Fruit fly (Drosophila melanogaster): Measurements from ENCODE around the gene Tmtc1.

DNA sequence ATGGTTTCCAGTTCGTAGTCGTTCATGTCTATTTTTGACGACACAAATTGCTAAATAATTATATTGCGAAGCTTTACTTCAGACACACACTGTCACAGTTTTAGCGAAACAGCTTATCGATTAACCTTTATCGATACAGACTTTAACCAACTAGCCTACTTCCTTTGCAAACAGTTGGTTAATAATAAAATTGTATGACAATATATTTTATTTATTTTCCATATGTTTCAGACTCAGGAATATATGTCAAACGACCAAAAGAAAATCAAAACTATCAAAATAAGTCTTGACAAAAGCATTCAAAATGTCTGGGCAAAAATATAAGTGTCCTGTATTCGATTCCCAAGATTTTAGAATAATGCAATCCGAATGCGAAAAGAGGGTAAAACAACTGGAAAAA is 29.9 kb upstream of the Tmtc1 start, which contains the start of the genes CG9962 and CG43851:
- TF ChIP-seq Tbp (GFP tag; optimal IDR thresholded peaks at IDR 0.05) (no peak), CG6254 (GFP tag; optimal IDR thresholded peaks at IDR 0.05) (no peak), MBD-R2 (GFP tag; IDR thresholded peaks at IDR 0.05) (no peak)
